Worm (Caenorhabditis elegans) whole organism, late embryonic: ENCODE results near the gene B0395.3.

Source experiments
- ama-1 ChIP-seq: fragments of 150-350 bp; optimal IDR thresholded peaks from 2 replicates; lab custom pipeline; 2014
- ceh-6 ChIP-seq: fragments of 200-800 bp; sonication (Bioruptor generic); optimal IDR thresholded peaks from 2 replicates; lab custom pipeline; 2018; ENCODE audit warnings: mild to moderate bottlenecking, missing genetic modification characterization, missing compliant biosample characterization
- che-1 ChIP-seq: sonication (generic microtip); optimal IDR thresholded peaks from 2 replicates; lab custom pipeline; 2016; ENCODE audit warnings: mild to moderate bottlenecking, missing genetic modification characterization, missing compliant biosample characterization
- elt-2 ChIP-seq: sonication (generic microtip); optimal IDR thresholded peaks from 2 replicates; lab custom pipeline; 2016; ENCODE audit warnings: missing genetic modification reagents, missing genetic modification characterization, missing compliant biosample characterization
- ets-4 ChIP-seq: sonication (generic microtip); optimal IDR thresholded peaks from 2 replicates; lab custom pipeline; 2016; ENCODE audit warnings: missing genetic modification characterization, missing compliant biosample characterization
- lin-11 ChIP-seq: fragments of 200-800 bp; sonication (Bioruptor generic); optimal IDR thresholded peaks from 2 replicates; lab custom pipeline; 2018; ENCODE audit warnings: mild to moderate bottlenecking, missing genetic modification characterization, missing compliant biosample characterization
- nhr-11 ChIP-seq: fragments of 150-350 bp; optimal IDR thresholded peaks from 2 replicates; lab custom pipeline; 2014; ENCODE audit warnings: missing biosample characterization, missing genetic modification characterization
- pag-3 ChIP-seq: sonication (generic microtip); optimal IDR thresholded peaks from 2 replicates; lab custom pipeline; 2016; ENCODE audit warnings: missing compliant biosample characterization, missing genetic modification characterization, borderline replicate concordance
- pqm-1 ChIP-seq: sonication (generic microtip); optimal IDR thresholded peaks from 2 replicates; lab custom pipeline; 2016; ENCODE audit warnings: missing genetic modification characterization, missing compliant biosample characterization
- syd-9 ChIP-seq: sonication (generic microtip); optimal IDR thresholded peaks from 2 replicates; lab custom pipeline; 2016; ENCODE audit warnings: mild to moderate bottlenecking, missing genetic modification characterization, moderate library complexity, missing compliant biosample characterization
- tbx-2 ChIP-seq: sonication (generic microtip); optimal IDR thresholded peaks from 2 replicates; lab custom pipeline; 2016; ENCODE audit warnings: missing genetic modification characterization, missing compliant biosample characterization
- unc-3 ChIP-seq, 2 experiments: fragments of 200-800 bp in 1 of 2; sonication (Bioruptor generic) in 1 of 2; sonication (generic microtip) in 1 of 2; conservative IDR thresholded peaks in 1 of 2; optimal IDR thresholded peaks in 1 of 2; 2 replicates each; pipeline versions ENCODE4 v1.3.6 to Lab custom; 2016 to 2022; ENCODE audit warnings: missing compliant biosample characterization in 2 of 2, missing genetic modification characterization in 2 of 2, missing genetic modification reagents in 1 of 2
- unc-55 ChIP-seq: sonication (generic microtip); optimal IDR thresholded peaks from 2 replicates; lab custom pipeline; 2017; ENCODE audit warnings: missing biosample characterization, missing genetic modification reagents, missing genetic modification characterization

- TF ChIP-seq syd-9 (no peak), nhr-11 (tag; lab: Kevin White, UChicago) (no peak), ets-4 (tag; lab: Kevin White, UChicago) (no peak), pag-3 (tag; lab: Kevin White, UChicago) (no peak), che-1 (no peak), tbx-2 (no peak), ama-1 (no peak), lin-11 (tag; lab: Kevin White, UChicago) (no peak), unc-3 (GFP tag; conservative IDR thresholded peaks at IDR 0.05; lab: Robert Waterston, UW) (no peak), unc-3 (tag; optimal IDR thresholded peaks at IDR 0.05; lab: Kevin White, UChicago) (no peak), unc-55 (no peak), pqm-1 (tag; lab: Kevin White, UChicago) (no peak), elt-2 (no peak), ceh-6 (no peak)
Observed at ce11 chrX:15992806-15993205, 47.3 kb downstream of the B0395.3 start.
